Fruit fly (Drosophila melanogaster): ENCODE results near the gene ash2.

DNA sequence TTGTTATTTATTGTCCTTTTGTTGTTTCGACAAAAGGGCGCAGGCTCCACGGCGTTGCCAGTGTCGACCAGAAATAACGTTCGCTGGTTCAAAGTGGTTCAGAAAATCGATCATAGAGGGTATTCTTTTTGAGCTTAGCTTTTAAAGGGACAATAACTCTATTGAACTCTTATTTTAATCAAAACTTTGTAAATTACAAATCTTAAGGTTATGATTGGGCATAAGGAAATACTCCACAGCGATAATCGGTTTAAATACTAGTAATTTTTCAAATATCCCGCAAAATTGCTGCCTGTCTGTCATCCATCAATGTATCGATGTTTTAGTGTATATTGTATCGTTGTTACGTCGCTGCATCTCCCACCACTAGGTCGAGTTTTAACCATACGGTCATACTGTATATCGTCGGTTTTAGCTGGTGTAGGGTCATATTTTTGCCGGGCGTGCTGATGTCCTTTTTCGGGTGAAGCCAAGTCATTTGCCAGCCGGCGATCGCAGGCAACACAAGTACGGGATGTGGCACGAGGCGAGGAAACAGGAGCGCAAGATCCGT lies 4.9 kb downstream of the ash2 start, which contains the start of the genes CG31125 and CG6695:
- no peak for TF ChIP-seq CG1529 (GFP tag; optimal IDR thresholded peaks at IDR 0.05)
- TF ChIP-seq CG12236 (GFP tag; optimal IDR thresholded peaks at IDR 0.05), result peak; percentile 28
- peak; percentile 44 to 65 for TF ChIP-seq chif (GFP tag; optimal IDR thresholded peaks at IDR 0.05)
- peak; percentile 86 for TF ChIP-seq CG6791 (GFP tag; IDR thresholded peaks at IDR 0.05; ENCODE audit: partially characterized antibody)
- no peak for TF ChIP-seq Asciz (GFP tag; optimal IDR thresholded peaks at IDR 0.05)
- peak; percentile 20; the same call in 1 of the 2 replicates for TF ChIP-seq H2.0 (GFP tag; IDR thresholded peaks at IDR 0.05)
- TF ChIP-seq mam (GFP tag; optimal IDR thresholded peaks at IDR 0.05), result peak; percentile 78
- no peak for TF ChIP-seq sc (optimal IDR thresholded peaks at IDR 0.05)
- no peak for TF ChIP-seq sc (GFP tag; optimal IDR thresholded peaks at IDR 0.05)
- TF ChIP-seq ham (GFP tag; IDR thresholded peaks at IDR 0.05), result no peak
- TF ChIP-seq CG14050 (GFP tag; IDR thresholded peaks at IDR 0.05), result no peak
- TF ChIP-seq twi (tag; optimal IDR thresholded peaks at IDR 0.05), result peak; percentile 47
- TF ChIP-seq CG18619 (GFP tag; optimal IDR thresholded peaks at IDR 0.05), result peak; percentile 35
- no peak for TF ChIP-seq CG4730 (GFP tag; IDR thresholded peaks at IDR 0.05)
